Worm (Caenorhabditis elegans) whole organism, L1 larva: ENCODE results near the gene Y43C5A.2.

ENCODE experiments used
- ama-1 ChIP-seq: fragments of 150-350 bp; optimal IDR thresholded peaks from 2 replicates; lab custom pipeline; 2014
- ces-1 ChIP-seq: fragments of 150-350 bp; optimal IDR thresholded peaks from 2 replicates; lab custom pipeline; 2014; ENCODE audit warnings: missing biosample characterization, missing genetic modification reagents, missing genetic modification characterization
- efl-1 ChIP-seq, 4 experiments: fragments of 150-350 bp; optimal IDR thresholded peaks in 3 of 4; peaks in 1 of 4; 1 replicate in 1 of 4; 2 replicates in 3 of 4; lab custom pipeline; 2014; ENCODE audit warnings: missing biosample characterization in 2 of 4, missing genetic modification characterization in 2 of 4, missing genetic modification reagents in 2 of 4
- fos-1 ChIP-seq: fragments of 150-350 bp; optimal IDR thresholded peaks from 2 replicates; lab custom pipeline; 2014; ENCODE audit warnings: missing biosample characterization, missing genetic modification characterization
- isw-1 ChIP-seq: fragments of 200-800 bp; sonication (Bioruptor generic); IDR thresholded peaks from 2 replicates; pipeline ENCODE4 v1.3.6; 2022; ENCODE audit warnings: missing genetic modification characterization, missing compliant biosample characterization
- lsy-2 ChIP-seq, 2 experiments: fragments of 150-350 bp; optimal IDR thresholded peaks; 2 replicates each; lab custom pipeline; 2014; ENCODE audit warnings: missing biosample characterization in 2 of 2, missing genetic modification characterization in 2 of 2
- mep-1 ChIP-seq: fragments of 150-350 bp; optimal IDR thresholded peaks from 2 replicates; lab custom pipeline; 2014; ENCODE audit warnings: missing biosample characterization, missing genetic modification characterization
- nhr-237 ChIP-seq: fragments of 150-350 bp; optimal IDR thresholded peaks from 2 replicates; lab custom pipeline; 2014; ENCODE audit warnings: missing biosample characterization, missing genetic modification characterization
- nhr-47 ChIP-seq: sonication (generic microtip); optimal IDR thresholded peaks from 2 replicates; lab custom pipeline; 2016; ENCODE audit warnings: mild to moderate bottlenecking, missing genetic modification characterization, moderate library complexity, missing compliant biosample characterization
- sptf-1 ChIP-seq: fragments of 150-350 bp; optimal IDR thresholded peaks from 2 replicates; lab custom pipeline; 2014; ENCODE audit warnings: missing biosample characterization, missing genetic modification characterization
- unc-86 ChIP-seq: sonication (generic microtip); optimal IDR thresholded peaks from 2 replicates; lab custom pipeline; 2016; ENCODE audit warnings: missing genetic modification characterization, missing compliant biosample characterization

ce11 chrIV:10243276-10243675 lies 26.4 kb upstream of the Y43C5A.2 start, which contains the start of gene tkt-1:
- TF ChIP-seq nhr-47 (tag; lab: Kevin White, UChicago), result no peak
- TF ChIP-seq sptf-1, result no peak
- TF ChIP-seq efl-1 (optimal IDR thresholded peaks at IDR 0.05; lab: Kevin White, UChicago), result no peak
- TF ChIP-seq efl-1 (GFP tag; optimal IDR thresholded peaks at IDR 0.05 in 1 of 2; lab: Kevin White, UChicago), result no peak
- TF ChIP-seq isw-1 (GFP tag; lab: Robert Waterston, UW), result no peak
- TF ChIP-seq ces-1 (GFP tag; lab: Kevin White, UChicago), result no peak
- no peak for TF ChIP-seq mep-1 (tag; lab: Kevin White, UChicago)
- no peak for TF ChIP-seq unc-86 (tag; lab: Kevin White, UChicago)
- TF ChIP-seq lsy-2 (tag; optimal IDR thresholded peaks at IDR 0.05; lab: Kevin White, UChicago), result no peak
- no peak for TF ChIP-seq fos-1 (tag; lab: Kevin White, UChicago)
- no peak for TF ChIP-seq nhr-237 (tag; lab: Kevin White, UChicago)
- TF ChIP-seq ama-1, result no peak
